Worm (Caenorhabditis elegans) whole organism, young adult: ENCODE results near the gene Y97E10C.1.

Source experiments
- F22D6.2 ChIP-seq: sonication (generic microtip); optimal IDR thresholded peaks from 2 replicates; lab custom pipeline; 2016; ENCODE audit warnings: mild to moderate bottlenecking, missing genetic modification characterization, missing compliant biosample characterization
- F49E8.2 ChIP-seq: sonication (generic microtip); optimal IDR thresholded peaks from 3 replicates; lab custom pipeline; 2017; ENCODE audit warnings: missing genetic modification characterization, mild to moderate bottlenecking, missing compliant biosample characterization, antibody characterized with exemption, moderate library complexity; ENCODE audit not compliant: insufficient read depth
- ceh-91 ChIP-seq: fragments of 200-800 bp; sonication (Bioruptor generic); IDR thresholded peaks from 2 replicates; pipeline ENCODE4 v1.3.6; 2022; ENCODE audit warnings: missing genetic modification reagents, missing genetic modification characterization, missing compliant biosample characterization
- lin-26 ChIP-seq: fragments of 200-800 bp; sonication (Bioruptor generic); IDR thresholded peaks from 2 replicates; pipeline ENCODE4 v1.3.6; 2022; ENCODE audit warnings: missing genetic modification reagents, missing genetic modification characterization, missing compliant biosample characterization
- madf-6 ChIP-seq: fragments of 200-800 bp; sonication (Bioruptor generic); IDR thresholded peaks from 2 replicates; pipeline ENCODE4 v1.3.6; 2022; ENCODE audit warnings: missing genetic modification reagents, missing genetic modification characterization, missing compliant biosample characterization
- ztf-22 ChIP-seq: fragments of 200-800 bp; sonication (Bioruptor generic); optimal IDR thresholded peaks from 2 replicates; lab custom pipeline; 2018; ENCODE audit warnings: mild to moderate bottlenecking, missing genetic modification characterization, moderate library complexity, missing compliant biosample characterization

DNA sequence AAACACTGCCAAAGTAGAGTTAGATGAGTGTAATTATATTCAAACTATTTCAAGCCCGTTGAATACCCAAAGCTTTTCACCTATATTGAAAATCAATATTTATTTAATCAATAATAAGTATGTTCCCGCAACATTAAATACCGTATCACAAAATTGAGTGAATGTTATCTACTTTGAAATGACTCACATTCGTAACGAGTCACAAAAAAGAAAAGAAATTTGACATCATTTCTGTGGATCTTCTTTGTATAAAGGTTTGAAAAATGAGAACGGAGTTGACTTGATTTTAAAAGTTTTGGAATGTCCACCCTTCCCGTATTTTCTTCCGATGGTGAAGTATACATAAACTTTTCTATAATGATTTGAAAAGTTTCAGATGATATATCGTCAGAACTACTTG lies 6.6 kb downstream of the Y97E10C.1 start, which contains the start of gene srr-10:
- no peak for TF ChIP-seq lin-26
- TF ChIP-seq ceh-91 (GFP tag; lab: Robert Waterston, UW) = no peak
- TF ChIP-seq F22D6.2 (tag; lab: Kevin White, UChicago) = no peak
- no peak for TF ChIP-seq F49E8.2 (tag; lab: Kevin White, UChicago)
- no peak for TF ChIP-seq ztf-22 (GFP tag; lab: Kevin White, UChicago)
- no peak for TF ChIP-seq madf-6 (GFP tag; lab: Robert Waterston, UW)
